Worm (Caenorhabditis elegans): ENCODE results near the gene srh-70.

Gene srh-70

ce11 chrII:12542594-12542997 lies 23.9 kb upstream of the srh-70 start:
- peak; percentile 39 for TF ChIP-seq mes-4 (tag; optimal IDR thresholded peaks at IDR 0.05)
- TF ChIP-seq repo-1 (tag; optimal IDR thresholded peaks at IDR 0.05) = peak; percentile 45
- TF ChIP-seq madf-10 (tag; optimal IDR thresholded peaks at IDR 0.05) = peak; percentile 37
- TF ChIP-seq zim-3 (tag; optimal IDR thresholded peaks at IDR 0.05) = peak; percentile 35
- no peak for TF ChIP-seq tlf-1 (GFP tag; optimal IDR thresholded peaks at IDR 0.05)
- TF ChIP-seq rec-8 (tag; optimal IDR thresholded peaks at IDR 0.05) = no peak
- peak; percentile 30; the same call in 1 of the 2 replicates for TF ChIP-seq egl-44 (GFP tag; IDR thresholded peaks at IDR 0.05)
- TF ChIP-seq bed-2 (GFP tag; IDR thresholded peaks at IDR 0.05) = no peak
- TF ChIP-seq snpc-4 (GFP tag; optimal IDR thresholded peaks at IDR 0.05) = peak; percentile 40
- TF ChIP-seq snpc-4 (tag; optimal IDR thresholded peaks at IDR 0.05) = peak in 1 of 4 experiments; percentile 30
- peak; percentile 68 for TF ChIP-seq B0261.1 (tag; optimal IDR thresholded peaks at IDR 0.05)
- no peak for TF ChIP-seq ccch-3 (GFP tag; optimal IDR thresholded peaks at IDR 0.05)
- TF ChIP-seq hlh-26 (GFP tag; conservative IDR thresholded peaks at IDR 0.05) = no peak
- TF ChIP-seq ZK185.1 (tag; optimal IDR thresholded peaks at IDR 0.05; ENCODE audit: poor library complexity, severe bottlenecking) = peak; percentile 48
- TF ChIP-seq attf-5 (GFP tag; optimal IDR thresholded peaks at IDR 0.05) = no peak
- peak; percentile 5 for TF ChIP-seq unc-130 (GFP tag; optimal IDR thresholded peaks at IDR 0.05)
- TF ChIP-seq nfyb-1 (GFP tag; IDR thresholded peaks at IDR 0.05) = peak; percentile 72
- TF ChIP-seq hrde-1 (tag; optimal IDR thresholded peaks at IDR 0.05; ENCODE audit: borderline replicate concordance) = peak; percentile 67
- TF ChIP-seq athp-1 (tag; optimal IDR thresholded peaks at IDR 0.05) = peak; percentile 19
- TF ChIP-seq ekl-4 (GFP tag; IDR thresholded peaks at IDR 0.05) = 0 out of 2 replicates have a peak, but pooled peaks have one; percentile 21
- TF ChIP-seq B0035.1 (tag; optimal IDR thresholded peaks at IDR 0.05) = no peak
- peak; percentile 36; the same call in 1 of the 2 replicates for TF ChIP-seq ztf-25 (GFP tag; IDR thresholded peaks at IDR 0.05)
- TF ChIP-seq ceh-40 (GFP tag; IDR thresholded peaks at IDR 0.05) = no peak
- TF ChIP-seq mxl-1 (tag; optimal IDR thresholded peaks at IDR 0.05) = peak; percentile 34
- TF ChIP-seq dpl-1 (GFP tag; optimal IDR thresholded peaks at IDR 0.05) = no peak
- peak; percentile 90 for TF ChIP-seq lin-26 (GFP tag; IDR thresholded peaks at IDR 0.05)
- TF ChIP-seq tbp1 (GFP tag; optimal IDR thresholded peaks at IDR 0.05) = peak; percentile 84
- TF ChIP-seq hmg-1.2 (GFP tag; IDR thresholded peaks at IDR 0.05) = peak; percentile 48
- TF ChIP-seq dpff-1 (tag; optimal IDR thresholded peaks at IDR 0.05) = no peak
- peak; percentile 20 for TF ChIP-seq atf-7 (tag; optimal IDR thresholded peaks at IDR 0.05)
- TF ChIP-seq zfh-2 (GFP tag; conservative IDR thresholded peaks at IDR 0.05) = no peak
- 0 out of 2 replicates have a peak, but pooled peaks have one; percentile 34 for TF ChIP-seq rcor-1 (GFP tag; IDR thresholded peaks at IDR 0.05)
- TF ChIP-seq rpc-1 (optimal IDR thresholded peaks at IDR 0.05) = peak; percentile 62
- TF ChIP-seq rpc-1 (tag; optimal IDR thresholded peaks at IDR 0.05) = peak; percentile 84
- TF ChIP-seq lag-1 (GFP tag; IDR thresholded peaks at IDR 0.05) = no peak
- no peak for TF ChIP-seq T07F8.4 (tag; optimal IDR thresholded peaks at IDR 0.05)
- TF ChIP-seq C17E4.6 (GFP tag; IDR thresholded peaks at IDR 0.05) = no peak
- no peak for TF ChIP-seq madf-3 (GFP tag; IDR thresholded peaks at IDR 0.05)
- TF ChIP-seq nhr-90 (tag; optimal IDR thresholded peaks at IDR 0.05) = peak; percentile 67
- 0 out of 2 replicates have a peak, but pooled peaks have one; percentile 21 for TF ChIP-seq cebp-2 (GFP tag; IDR thresholded peaks at IDR 0.05)
- no peak for TF ChIP-seq pbrm-1 (GFP tag; IDR thresholded peaks at IDR 0.05)
- no peak for TF ChIP-seq tbx-9 (tag; optimal IDR thresholded peaks at IDR 0.05; ENCODE audit: borderline replicate concordance)
- peak; percentile 56 for TF ChIP-seq F57A8.1 (GFP tag; optimal IDR thresholded peaks at IDR 0.05)
- peak; percentile 1 for TF ChIP-seq lin-54 (GFP tag; optimal IDR thresholded peaks at IDR 0.05)
- TF ChIP-seq F39B2.1 (GFP tag; IDR thresholded peaks at IDR 0.05) = no peak
- TF ChIP-seq F49E8.2 (tag; optimal IDR thresholded peaks at IDR 0.05; ENCODE audit: insufficient read depth) = peak; percentile 11
- TF ChIP-seq snpc-1.1 (tag; optimal IDR thresholded peaks at IDR 0.05; ENCODE audit: insufficient read depth) = peak; percentile 44
- TF ChIP-seq ztf-18 (tag; optimal IDR thresholded peaks at IDR 0.05) = peak; percentile 42
- TF ChIP-seq die-1 (tag; optimal IDR thresholded peaks at IDR 0.05) = peak; percentile 69

All from whole organism, young adult.